Fruit fly (Drosophila melanogaster) whole organism, pupa: ENCODE measurements around the gene hoka.

ENCODE experiments used
- CG10348 ChIP-seq: fragments of 200-800 bp; sonication (Bioruptor generic); IDR thresholded peaks from 2 replicates; pipeline ENCODE4 v1.3.6; 2022; ENCODE audit warnings: missing biosample characterization, missing genetic modification characterization
- CG12605 ChIP-seq: fragments of 200-800 bp; sonication (Bioruptor generic); IDR thresholded peaks from 2 replicates; pipeline ENCODE4 v1.3.6; 2022; ENCODE audit warnings: missing biosample characterization, missing genetic modification characterization
- CG13204 ChIP-seq: fragments of 200-800 bp; sonication (Bioruptor generic); optimal IDR thresholded peaks from 2 replicates; lab custom pipeline; 2018; ENCODE audit warnings: missing biosample characterization, mild to moderate bottlenecking, missing genetic modification characterization, moderate library complexity
- CG14655 ChIP-seq: fragments of 200-800 bp; sonication (Bioruptor generic); optimal IDR thresholded peaks from 3 replicates; lab custom pipeline; 2017; ENCODE audit warnings: mild to moderate bottlenecking, missing biosample characterization, missing genetic modification reagents, missing genetic modification characterization
- CG15710 ChIP-seq: fragments of 200-800 bp; sonication (Bioruptor generic); optimal IDR thresholded peaks from 2 replicates; lab custom pipeline; 2018; ENCODE audit warnings: missing biosample characterization, mild to moderate bottlenecking, missing genetic modification characterization, moderate library complexity
- CG17806 ChIP-seq: fragments of 200-800 bp; sonication (Bioruptor generic); optimal IDR thresholded peaks from 2 replicates; lab custom pipeline; 2018; ENCODE audit warnings: missing biosample characterization, mild to moderate bottlenecking, missing genetic modification characterization, moderate library complexity
- CG32121 ChIP-seq: fragments of 200-800 bp; sonication (Bioruptor generic); IDR thresholded peaks from 2 replicates; pipeline ENCODE4 v1.3.6; 2022; ENCODE audit warnings: missing biosample characterization, missing genetic modification characterization
- CG34367 ChIP-seq: fragments of 200-800 bp; sonication (Bioruptor generic); optimal IDR thresholded peaks from 2 replicates; lab custom pipeline; 2018; ENCODE audit warnings: missing biosample characterization, mild to moderate bottlenecking, missing genetic modification characterization
- CG4496 ChIP-seq: fragments of 200-800 bp; sonication (Bioruptor generic); IDR thresholded peaks from 3 replicates; pipeline ENCODE4 v1.3.6; 2022; ENCODE audit warnings: missing biosample characterization, missing genetic modification characterization
- CG8159 ChIP-seq: fragments of 200-800 bp; sonication (Bioruptor generic); optimal IDR thresholded peaks from 3 replicates; lab custom pipeline; 2018; ENCODE audit warnings: missing biosample characterization, mild to moderate bottlenecking, missing genetic modification characterization, moderate library complexity
- CG8301 ChIP-seq: fragments of 200-800 bp; sonication (Bioruptor generic); optimal IDR thresholded peaks from 2 replicates; lab custom pipeline; 2018; ENCODE audit warnings: missing biosample characterization, mild to moderate bottlenecking, missing genetic modification characterization
- CG9948 ChIP-seq: fragments of 200-800 bp; sonication (Bioruptor generic); optimal IDR thresholded peaks from 2 replicates; lab custom pipeline; 2018; ENCODE audit warnings: missing biosample characterization, mild to moderate bottlenecking, missing genetic modification characterization, moderate library complexity
- D1 ChIP-seq: fragments of 200-800 bp; sonication (Bioruptor generic); optimal IDR thresholded peaks from 2 replicates; lab custom pipeline; 2018; ENCODE audit warnings: missing biosample characterization, mild to moderate bottlenecking, missing genetic modification characterization, moderate library complexity
- EcR ChIP-seq: fragments of 200-800 bp; sonication (Bioruptor generic); optimal IDR thresholded peaks from 3 replicates; lab custom pipeline; 2019; ENCODE audit warnings: missing biosample characterization, missing genetic modification characterization, mild to moderate bottlenecking, moderate library complexity, missing genetic modification reagents
- Ets98B ChIP-seq: fragments of 200-800 bp; sonication (Bioruptor generic); IDR thresholded peaks from 2 replicates; pipeline ENCODE4 v1.3.6; 2022; ENCODE audit warnings: missing biosample characterization, missing genetic modification characterization
- Pif1A ChIP-seq: fragments of 200-800 bp; sonication (Bioruptor generic); optimal IDR thresholded peaks from 3 replicates; lab custom pipeline; 2016; ENCODE audit warnings: missing biosample characterization, missing genetic modification characterization
- Pif1B ChIP-seq: fragments of 200-800 bp; sonication (Bioruptor generic); optimal IDR thresholded peaks from 3 replicates; lab custom pipeline; 2016; ENCODE audit warnings: missing biosample characterization, missing genetic modification characterization
- Snoo ChIP-seq: fragments of 200-800 bp; sonication (Bioruptor generic); optimal IDR thresholded peaks from 3 replicates; lab custom pipeline; 2017; ENCODE audit warnings: missing biosample characterization, mild to moderate bottlenecking, missing genetic modification characterization, inconsistent platforms
- fd96Ca ChIP-seq: fragments of 200-800 bp; sonication (Bioruptor generic); IDR thresholded peaks from 3 replicates; pipeline ENCODE4 v1.3.6; 2022; ENCODE audit warnings: missing biosample characterization, missing genetic modification characterization
- gl ChIP-seq: fragments of 200-800 bp; sonication (Bioruptor generic); optimal IDR thresholded peaks from 2 replicates; lab custom pipeline; 2018; ENCODE audit warnings: missing biosample characterization, mild to moderate bottlenecking, missing genetic modification characterization
- rn ChIP-seq: fragments of 200-800 bp; sonication (Bioruptor generic); IDR thresholded peaks from 2 replicates; pipeline ENCODE4 v1.3.6; 2022; ENCODE audit warnings: missing biosample characterization, missing genetic modification characterization

The hoka gene

DNA sequence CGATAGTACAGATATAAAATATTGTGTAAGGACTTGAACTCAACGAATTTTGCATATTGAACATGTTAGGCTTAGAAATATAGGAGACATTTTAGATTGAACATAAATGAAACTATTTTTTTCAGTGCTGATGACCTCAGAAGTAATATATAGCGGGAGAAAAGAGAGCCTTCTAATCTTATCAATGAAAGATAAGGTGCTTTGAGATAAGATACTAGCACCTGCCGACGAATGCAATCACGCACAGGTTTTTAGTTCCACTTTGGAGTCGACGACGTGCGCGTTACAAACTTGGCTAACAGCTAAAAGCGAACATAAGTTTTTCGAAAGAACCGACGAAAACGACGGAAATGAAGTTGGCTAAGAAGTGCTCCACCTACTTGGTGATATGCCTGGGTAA lies at the start of gene hoka:
hoka (plus strand) TSS at position 254 of the 400 bp plus-strand sequence.
- TF ChIP-seq Pif1B, result no peak
- no peak for TF ChIP-seq CG14655 (GFP tag; lab: Kevin White, UChicago)

- no peak for TF ChIP-seq D1 (tag; lab: Kevin White, UChicago)
Measured at dm6 chr3L:4852411-4853050, 46.2 kb upstream of the hoka start, which contains the start of gene CG32237. TSS of gene CG32237 (minus strand) at chr3L:4852461.

DNA sequence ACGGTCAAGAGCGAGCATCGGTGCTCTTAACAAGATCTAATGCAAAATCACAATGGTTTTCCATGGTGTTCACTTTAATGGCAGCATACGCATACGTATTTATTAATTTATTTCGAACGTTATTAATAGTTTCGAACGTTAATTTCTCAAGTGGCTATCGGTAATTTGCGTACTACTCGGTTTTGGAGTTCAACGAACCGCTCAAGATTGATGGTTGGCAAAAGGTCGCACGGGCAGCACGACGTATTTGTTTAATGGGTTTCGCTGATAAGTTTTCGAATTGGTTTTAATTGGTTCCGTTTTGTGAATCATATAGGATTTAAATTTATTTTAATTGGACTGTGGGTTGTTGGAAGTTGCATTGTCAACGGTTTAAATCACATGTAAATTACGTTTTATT lies 45.6 kb upstream of the hoka start:
- TF ChIP-seq CG13204 (no peak), CG8159 (no peak), CG34367 (tag; lab: Kevin White, UChicago) (no peak), CG4496 (GFP tag; lab: Robert Waterston, UW) (no peak), Pif1A (no peak), CG9948 (tag; lab: Kevin White, UChicago) (no peak), CG32121 (GFP tag; lab: Robert Waterston, UW) (no peak), CG17806 (no peak), CG14655 (GFP tag; lab: Kevin White, UChicago) (no peak), CG10348 (GFP tag; lab: Robert Waterston, UW) (no peak), gl (tag; lab: Kevin White, UChicago) (no peak), CG15710 (tag; lab: Kevin White, UChicago) (no peak), rn (no peak), D1 (tag; lab: Kevin White, UChicago) (no peak)

DNA sequence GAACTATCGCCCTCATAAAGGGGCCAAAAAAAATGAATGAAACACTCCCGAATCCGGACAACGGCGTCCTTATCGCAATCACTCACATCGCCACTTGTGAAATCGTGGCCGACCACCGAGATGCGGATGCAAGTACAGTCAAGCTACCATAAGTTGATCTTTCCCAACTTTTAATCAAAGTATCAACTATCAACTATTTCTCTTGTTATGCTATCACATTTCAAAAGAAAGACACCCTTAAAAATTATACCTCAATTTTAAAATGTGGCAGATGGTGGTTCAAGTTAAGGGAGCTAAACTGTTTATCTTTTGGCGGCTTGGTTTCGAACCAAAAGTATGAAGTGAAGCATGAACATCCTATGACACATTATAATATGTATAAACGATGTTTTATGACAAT lies 44.5 kb upstream of the hoka start:
- TF ChIP-seq CG14655 (GFP tag; lab: Kevin White, UChicago) (no peak), CG13204 (no peak), Pif1A (no peak), CG12605 (no peak), CG17806 (no peak), Snoo (tag; lab: Kevin White, UChicago) (no peak), gl (tag; lab: Kevin White, UChicago) (no peak), Ets98B (GFP tag; lab: Robert Waterston, UW) (no peak), CG10348 (GFP tag; lab: Robert Waterston, UW) (no peak), D1 (tag; lab: Kevin White, UChicago) (no peak), fd96Ca (GFP tag; lab: Robert Waterston, UW) (no peak), CG34367 (tag; lab: Kevin White, UChicago) (no peak), CG9948 (tag; lab: Kevin White, UChicago) (no peak), Pif1B (no peak), CG15710 (tag; lab: Kevin White, UChicago) (no peak), EcR (no peak), rn (no peak), CG8159 (no peak), CG4496 (GFP tag; lab: Robert Waterston, UW) (no peak), CG8301 (tag; lab: Kevin White, UChicago) (no peak)

DNA sequence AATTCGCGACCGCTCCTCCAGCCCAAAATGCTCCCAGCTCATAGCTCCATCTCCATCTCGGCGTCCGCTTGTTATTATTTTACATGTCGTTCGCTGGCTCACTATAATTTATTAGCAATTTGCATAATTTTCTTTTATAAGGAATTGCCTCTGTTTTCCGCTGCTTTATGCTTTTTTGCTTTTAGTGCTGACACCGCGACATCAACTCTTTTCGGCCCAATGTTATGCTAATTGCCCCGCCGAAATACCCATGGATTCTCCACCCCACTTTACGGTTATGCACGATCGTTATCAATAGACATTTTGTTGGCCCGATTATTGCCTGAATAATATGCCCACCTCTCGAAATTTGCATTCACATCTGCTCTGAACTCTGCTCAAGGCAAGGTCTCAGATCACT lies 43.5 kb upstream of the hoka start:
- TF ChIP-seq CG8159 (no peak), Pif1A (no peak), CG17806 (no peak), Ets98B (GFP tag; lab: Robert Waterston, UW) (no peak), EcR (no peak), rn (no peak), CG12605 (no peak), Pif1B (no peak), CG9948 (tag; lab: Kevin White, UChicago) (no peak)

dm6 chr3L:4860370-4860769 lies 38.3 kb upstream of the hoka start, which contains the start of gene CG32235:
TSS of gene CG32235 (minus strand) at chr3L:4860470.
- TF ChIP-seq CG4496 (GFP tag; lab: Robert Waterston, UW) (no peak), CG13204 (no peak), CG8159 (no peak), EcR (no peak), CG15710 (tag; lab: Kevin White, UChicago) (no peak), CG14655 (GFP tag; lab: Kevin White, UChicago) (no peak), CG9948 (tag; lab: Kevin White, UChicago) (no peak), rn (no peak), CG17806 (no peak), CG8301 (tag; lab: Kevin White, UChicago) (no peak)

- TF ChIP-seq D1 (tag; lab: Kevin White, UChicago) (no peak), CG9948 (tag; lab: Kevin White, UChicago) (no peak), Ets98B (GFP tag; lab: Robert Waterston, UW) (no peak), EcR (no peak), fd96Ca (GFP tag; lab: Robert Waterston, UW) (no peak), CG12605 (no peak), Pif1A (no peak), CG15710 (tag; lab: Kevin White, UChicago) (no peak), Snoo (tag; lab: Kevin White, UChicago) (no peak), CG14655 (GFP tag; lab: Kevin White, UChicago) (no peak), CG8301 (tag; lab: Kevin White, UChicago) (no peak), CG17806 (no peak), CG4496 (GFP tag; lab: Robert Waterston, UW) (no peak)
Measured at dm6 chr3L:4860969-4861368, 37.7 kb upstream of the hoka start, which contains the start of gene Dnah3. TSS of gene Dnah3 (plus strand) at chr3L:4861269.
